Worm (Caenorhabditis elegans) whole organism, dauer: ENCODE measurements around the gene cht-5.

Experiments used
- unc-62 ChIP-seq: sonication (generic microtip); optimal IDR thresholded peaks from 2 replicates; lab custom pipeline; 2017; ENCODE audit warnings: missing biosample characterization, missing genetic modification reagents, missing genetic modification characterization

Gene cht-5

DNA sequence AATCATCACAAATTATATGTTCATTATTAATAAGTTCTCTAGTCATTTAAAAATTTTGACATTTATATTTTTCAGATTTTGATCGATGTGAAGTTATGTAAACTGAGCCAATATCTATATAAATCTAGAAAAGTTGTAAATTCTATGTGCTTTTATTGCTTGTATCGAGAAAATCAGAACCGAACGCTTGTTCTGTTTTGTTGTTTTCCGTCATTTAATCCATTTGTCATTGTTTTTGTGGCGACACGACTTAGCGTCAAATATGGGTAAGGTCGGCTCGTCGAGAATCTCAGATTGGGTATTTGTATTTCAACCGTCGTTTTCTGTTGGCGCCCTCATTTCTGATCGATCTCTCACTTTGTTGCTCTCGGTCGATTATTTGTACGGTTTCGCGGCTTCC is at the start of gene cht-5:
Gene cht-5, plus strand, starts transcription at position 301 of the 400 bp plus-strand sequence.
- TF ChIP-seq unc-62 = no peak

DNA sequence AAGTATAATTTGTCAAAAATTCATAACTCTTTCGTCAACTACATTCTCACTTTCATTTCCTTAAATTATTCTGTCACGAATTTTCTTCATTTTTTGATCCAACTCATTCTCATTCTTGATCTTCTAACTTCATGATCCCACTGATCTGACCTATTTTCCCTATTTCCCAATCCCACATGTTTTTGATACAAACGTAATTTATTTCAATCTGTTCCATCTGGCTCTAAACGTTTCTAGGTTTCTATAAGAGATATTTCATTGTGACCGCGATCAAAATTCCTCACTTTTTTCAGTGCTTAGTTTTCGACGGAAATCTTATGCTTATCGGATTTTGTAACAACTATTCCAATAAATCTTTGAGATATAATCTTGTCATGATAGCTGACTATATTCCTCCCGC is 48.8 kb upstream of the cht-5 start:
- TF ChIP-seq unc-62 = no peak

- TF ChIP-seq unc-62 = no peak
Observed at ce11 chrV:10066769-10067168, 47.7 kb upstream of the cht-5 start, which contains the start of gene npr-39. Gene npr-39 (plus strand): TSS chrV:10067069.

ce11 chrV:10070541-10070940 is 43.9 kb upstream of the cht-5 start, which contains the start of gene nhr-192:
Gene nhr-192 (minus strand): TSS chrV:10070641.
- no peak for TF ChIP-seq unc-62

- no peak for TF ChIP-seq unc-62
Observed at ce11 chrV:10072721-10073120, 41.7 kb upstream of the cht-5 start.

DNA sequence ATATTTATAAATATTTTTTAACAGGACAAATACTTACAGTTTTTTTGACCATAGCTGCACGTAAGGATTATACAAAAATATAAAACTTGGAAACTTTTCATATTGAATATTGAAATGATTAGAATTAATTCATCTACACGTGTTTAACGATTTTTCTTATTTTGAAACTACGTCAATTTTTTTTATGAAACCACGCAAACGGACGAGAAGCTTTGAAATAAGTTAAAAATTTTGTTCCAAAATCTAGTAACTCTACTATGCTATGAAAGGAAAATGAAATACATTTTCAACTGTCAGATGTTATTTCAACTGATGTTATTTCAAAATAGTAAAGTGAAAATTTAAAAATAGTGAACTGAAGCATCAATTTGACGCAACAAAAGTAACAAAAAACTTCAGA is 40.6 kb upstream of the cht-5 start, which contains the start of gene F57A8.6:
Gene F57A8.6, minus strand, starts transcription at position 101 of the 400 bp plus-strand sequence.
- no peak for TF ChIP-seq unc-62

ce11 chrV:10075441-10075840 is 39.0 kb upstream of the cht-5 start, which contains the start of gene F57A8.7:
Gene F57A8.7 (plus strand): TSS chrV:10075741.
- no peak for TF ChIP-seq unc-62

DNA sequence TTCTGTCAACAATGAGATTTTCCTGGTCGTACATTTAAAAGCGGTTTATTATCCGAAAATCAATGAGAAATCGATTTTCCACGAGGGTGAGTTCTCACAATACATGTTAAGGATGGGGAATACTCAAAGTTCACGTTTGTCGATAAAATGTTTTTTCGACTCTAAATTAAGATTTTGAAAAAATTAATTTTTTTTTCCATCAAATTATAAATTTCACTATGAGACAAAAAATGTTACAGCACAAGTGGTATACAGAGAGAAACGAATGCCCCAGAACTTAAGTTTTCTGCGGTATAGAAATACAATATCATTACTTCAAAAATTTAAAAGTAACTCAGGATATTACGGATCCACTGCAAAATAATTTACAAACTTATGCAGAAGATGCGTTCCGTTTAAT is 36.2 kb upstream of the cht-5 start, which contains the start of gene R04B5.1:
Gene R04B5.1, minus strand, starts transcription at position 101 of the 400 bp plus-strand sequence.
- no peak for TF ChIP-seq unc-62

ce11 chrV:10080905-10081304 is 33.5 kb upstream of the cht-5 start:
- no peak for TF ChIP-seq unc-62

ce11 chrV:10081636-10082035 is 32.8 kb upstream of the cht-5 start, which contains the start of gene nhr-205:
Gene nhr-205 (minus strand): TSS chrV:10081776.
- no peak for TF ChIP-seq unc-62

DNA sequence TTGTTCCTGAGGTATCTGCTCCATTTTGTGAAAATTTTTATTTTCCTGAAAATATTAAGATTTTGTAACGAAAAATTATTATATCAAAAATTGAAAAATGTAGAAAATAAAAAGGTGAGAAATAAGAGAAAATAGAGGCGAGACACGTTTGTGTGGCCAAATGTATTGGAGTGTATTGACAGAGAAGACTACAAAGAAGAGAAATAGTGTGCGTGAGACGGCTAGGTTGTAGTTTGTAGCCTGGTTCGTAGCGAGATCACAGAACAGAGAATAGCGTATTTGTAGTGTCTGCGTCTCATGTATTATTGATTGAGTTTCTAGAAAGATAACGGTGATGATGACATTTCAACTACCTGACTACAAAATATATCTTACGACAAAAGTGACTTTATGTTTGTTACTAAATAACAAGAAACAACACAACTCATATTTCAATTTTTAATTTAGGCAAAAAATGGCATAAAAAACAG is 30.4 kb upstream of the cht-5 start, which contains the start of gene nhr-12:
Gene nhr-12, minus strand, starts transcription at position 51 of the 470 bp plus-strand sequence.
- no peak for TF ChIP-seq unc-62

DNA sequence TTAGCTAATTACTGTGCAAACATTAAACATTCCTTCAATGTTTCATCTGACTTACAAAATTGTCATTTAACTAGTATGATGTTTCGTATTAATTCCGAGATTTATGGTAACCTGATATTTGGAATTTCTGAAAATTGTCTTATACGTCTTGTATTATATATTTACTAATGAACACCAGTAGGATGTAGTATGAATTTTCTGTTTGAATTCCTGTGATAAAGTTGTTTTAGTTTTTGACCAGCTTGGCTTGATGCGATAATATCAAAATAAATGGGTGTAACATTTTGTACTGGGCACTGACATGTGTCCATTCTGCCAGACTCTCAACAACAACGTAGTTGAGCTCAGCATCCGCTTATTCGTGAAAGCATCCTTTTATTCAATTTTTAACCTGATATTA is 29.6 kb upstream of the cht-5 start, which contains the start of gene R04B5.6:
Gene R04B5.6, plus strand, starts transcription at position 301 of the 400 bp plus-strand sequence.
- no peak for TF ChIP-seq unc-62

DNA sequence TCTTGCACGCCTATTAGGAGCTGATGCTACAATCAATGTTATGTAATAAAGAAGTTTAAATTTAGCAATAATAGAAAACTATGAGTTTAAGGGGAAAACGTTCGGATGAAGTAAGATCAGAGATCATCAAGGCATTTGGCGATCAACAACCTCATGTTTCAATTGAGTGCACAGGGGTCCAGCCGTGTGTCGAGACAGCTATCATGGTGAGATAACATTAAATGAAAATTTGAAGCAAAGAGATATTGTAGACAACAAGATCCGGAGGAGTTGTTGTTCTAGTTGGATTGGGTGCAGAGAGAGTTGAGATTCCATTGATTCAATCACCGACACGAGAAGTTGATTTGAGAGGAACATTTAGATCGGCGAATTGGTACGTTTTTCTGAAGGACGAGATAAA is 28.3 kb upstream of the cht-5 start:
- TF ChIP-seq unc-62 = no peak

ce11 chrV:10087103-10087502 is 27.3 kb upstream of the cht-5 start, which contains the start of gene R04B5.5:
Gene R04B5.5 (plus strand): TSS chrV:10087480.
- TF ChIP-seq unc-62 = no peak

DNA sequence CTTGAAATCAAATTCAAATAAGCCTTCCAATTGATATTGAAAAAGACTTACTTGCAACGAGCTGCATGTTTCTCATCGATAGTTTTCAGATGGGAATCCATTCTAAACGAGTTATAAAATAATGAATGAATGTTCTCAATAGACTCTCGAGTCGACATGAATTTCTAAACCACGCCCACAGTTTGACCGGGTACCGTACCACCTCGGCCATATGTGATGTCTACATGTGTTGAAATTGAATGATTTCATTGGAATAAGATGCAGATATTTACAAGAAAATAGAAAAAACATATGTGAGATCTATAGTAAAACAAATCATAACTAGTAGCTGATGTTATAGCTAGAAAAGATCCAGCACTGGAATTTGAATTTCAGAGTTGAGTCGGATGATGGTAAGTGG is 24.0 kb upstream of the cht-5 start, which contains the start of gene R04B5.7:
Gene R04B5.7, minus strand, starts transcription at position 101 of the 400 bp plus-strand sequence.
- TF ChIP-seq unc-62 = no peak

DNA sequence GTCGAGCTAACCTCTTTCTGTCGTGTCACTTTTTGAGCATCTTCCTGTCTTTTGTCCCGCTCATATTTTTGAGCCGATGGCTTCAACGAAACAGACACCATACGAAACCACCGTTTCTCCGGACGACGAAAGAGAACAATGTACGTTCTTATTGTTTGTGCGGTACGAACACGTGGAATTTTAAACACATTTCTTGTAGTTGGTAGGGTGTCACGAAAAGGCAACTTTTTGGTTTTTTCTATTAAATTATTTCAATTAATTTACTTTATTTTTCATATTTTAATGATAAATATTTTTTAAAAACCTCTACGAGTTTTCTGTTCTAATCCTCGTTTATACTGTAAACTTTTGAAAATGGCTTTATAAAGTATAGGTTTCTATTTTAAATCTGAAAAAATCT is 23.3 kb upstream of the cht-5 start, which contains the start of gene R04B5.11:
Gene R04B5.11, minus strand, starts transcription at position 101 of the 400 bp plus-strand sequence.
- no peak for TF ChIP-seq unc-62

ce11 chrV:10094374-10094773 is 20.1 kb upstream of the cht-5 start, which contains the start of gene srd-49:
Gene srd-49 (plus strand): TSS chrV:10094674.
- no peak for TF ChIP-seq unc-62

- TF ChIP-seq unc-62 = no peak
Observed at ce11 chrV:10096932-10097331, 17.5 kb upstream of the cht-5 start.
